Fruit fly (Drosophila melanogaster) whole organism, embryonic: ENCODE results near the gene CG43645.
A peak's percentile ranks its signal among the peaks of the same experiment; 100 is the strongest.

Experiments used
- BEAF-32 ChIP-seq: fragments of 200-800 bp; sonication (Bioruptor generic); optimal IDR thresholded peaks from 3 replicates; lab custom pipeline; 2017; ENCODE audit warnings: missing biosample characterization, missing genetic modification characterization, mild to moderate bottlenecking, moderate library complexity, missing genetic modification reagents
- Bgb ChIP-seq: fragments of 200-800 bp; sonication (Bioruptor generic); IDR thresholded peaks from 2 replicates; pipeline ENCODE4 v1.3.6; 2022; ENCODE audit warnings: missing biosample characterization, missing genetic modification characterization; ENCODE audit not compliant: partially characterized antibody
- CG1024 ChIP-seq: fragments of 200-800 bp; sonication (Bioruptor generic); IDR thresholded peaks from 2 replicates; pipeline ENCODE4 v1.3.6; 2022; ENCODE audit warnings: missing biosample characterization, missing genetic modification characterization
- CG11093 ChIP-seq: fragments of 200-800 bp; sonication (Bioruptor generic); IDR thresholded peaks from 3 replicates; pipeline ENCODE4 v1.3.6; 2022; ENCODE audit warnings: missing biosample characterization, missing genetic modification characterization
- CG11695 ChIP-seq: fragments of 200-800 bp; sonication (Bioruptor generic); IDR thresholded peaks from 3 replicates; pipeline ENCODE4 v1.3.6; 2022; ENCODE audit warnings: missing biosample characterization, missing genetic modification characterization
- CG11696 ChIP-seq: fragments of 200-800 bp; sonication (Bioruptor generic); IDR thresholded peaks from 2 replicates; pipeline ENCODE4 v1.3.6; 2022; ENCODE audit warnings: missing biosample characterization, missing genetic modification characterization
- CG12659 ChIP-seq: fragments of 200-800 bp; sonication (Bioruptor generic); optimal IDR thresholded peaks from 3 replicates; lab custom pipeline; 2017; ENCODE audit warnings: mild to moderate bottlenecking, missing biosample characterization, missing genetic modification reagents, missing genetic modification characterization
- CG13894 ChIP-seq: fragments of 200-800 bp; sonication (Bioruptor generic); optimal IDR thresholded peaks from 3 replicates; lab custom pipeline; 2018; ENCODE audit warnings: missing biosample characterization, mild to moderate bottlenecking, missing genetic modification characterization, moderate library complexity
- CG14050 ChIP-seq: fragments of 200-800 bp; sonication (Bioruptor generic); IDR thresholded peaks from 3 replicates; pipeline ENCODE4 v1.3.6; 2022; ENCODE audit warnings: missing biosample characterization, missing genetic modification characterization
- CG14710 ChIP-seq: fragments of 200-800 bp; sonication (Bioruptor generic); optimal IDR thresholded peaks from 3 replicates; lab custom pipeline; 2019; ENCODE audit warnings: missing biosample characterization, mild to moderate bottlenecking, missing genetic modification characterization, moderate library complexity
- CG15073 ChIP-seq: fragments of 200-800 bp; sonication (Bioruptor generic); optimal IDR thresholded peaks from 2 replicates; lab custom pipeline; 2016; ENCODE audit warnings: missing biosample characterization, missing genetic modification characterization
- CG15601 ChIP-seq: fragments of 200-800 bp; sonication (Bioruptor generic); optimal IDR thresholded peaks from 3 replicates; lab custom pipeline; 2019; ENCODE audit warnings: missing biosample characterization, mild to moderate bottlenecking, missing genetic modification characterization, moderate library complexity
- CG17186 ChIP-seq: fragments of 200-800 bp; sonication (Bioruptor generic); optimal IDR thresholded peaks from 3 replicates; lab custom pipeline; 2017; ENCODE audit warnings: missing biosample characterization, missing genetic modification reagents, missing genetic modification characterization
- CG17612 ChIP-seq: fragments of 200-800 bp; sonication (Bioruptor generic); IDR thresholded peaks from 2 replicates; pipeline ENCODE4 v1.3.6; 2022; ENCODE audit warnings: missing biosample characterization, missing genetic modification characterization
- CG17912 ChIP-seq: fragments of 200-800 bp; sonication (Bioruptor generic); optimal IDR thresholded peaks from 2 replicates; lab custom pipeline; 2018; ENCODE audit warnings: missing biosample characterization, mild to moderate bottlenecking, missing genetic modification characterization
- CG2120 ChIP-seq: fragments of 200-800 bp; sonication (Bioruptor generic); optimal IDR thresholded peaks from 3 replicates; lab custom pipeline; 2016; ENCODE audit warnings: missing biosample characterization, missing genetic modification characterization
- CG2199 ChIP-seq: fragments of 200-800 bp; sonication (Bioruptor generic); IDR thresholded peaks from 3 replicates; pipeline ENCODE4 v1.3.6; 2022; ENCODE audit warnings: missing biosample characterization, missing genetic modification characterization
- CG2678 ChIP-seq: fragments of 200-800 bp; sonication (Bioruptor generic); optimal IDR thresholded peaks from 3 replicates; lab custom pipeline; 2019; ENCODE audit warnings: missing biosample characterization, mild to moderate bottlenecking, missing genetic modification characterization, moderate library complexity
- CG31441 ChIP-seq: fragments of 200-800 bp; sonication (Bioruptor generic); IDR thresholded peaks from 2 replicates; pipeline ENCODE4 v1.3.6; 2022; ENCODE audit warnings: missing biosample characterization, missing genetic modification characterization
- CG34376 ChIP-seq: fragments of 200-800 bp; sonication (Bioruptor generic); optimal IDR thresholded peaks from 2 replicates; lab custom pipeline; 2018; ENCODE audit warnings: missing biosample characterization, mild to moderate bottlenecking, missing genetic modification characterization
- CG3847 ChIP-seq: fragments of 200-800 bp; sonication (Bioruptor generic); IDR thresholded peaks from 2 replicates; pipeline ENCODE4 v1.3.6; 2022; ENCODE audit warnings: missing biosample characterization, missing genetic modification characterization
- CG6654 ChIP-seq: fragments of 200-800 bp; sonication (Bioruptor generic); optimal IDR thresholded peaks from 2 replicates; lab custom pipeline; 2017; ENCODE audit warnings: missing biosample characterization, mild to moderate bottlenecking, missing genetic modification characterization
- CG8089 ChIP-seq: fragments of 200-800 bp; sonication (Bioruptor generic); optimal IDR thresholded peaks from 3 replicates; lab custom pipeline; 2016; ENCODE audit warnings: missing biosample characterization, missing genetic modification characterization
- CG8290 ChIP-seq, 3 experiments: fragments of 200-800 bp; sonication (Bioruptor generic); optimal IDR thresholded peaks; 2 replicates each; lab custom pipeline; 2016 to 2019; ENCODE audit warnings: missing biosample characterization in 3 of 3, missing genetic modification characterization in 3 of 3, mild to moderate bottlenecking in 2 of 3, moderate library complexity in 1 of 3
- Chrac-16 ChIP-seq: fragments of 200-800 bp; sonication (Bioruptor generic); optimal IDR thresholded peaks from 3 replicates; lab custom pipeline; 2016; ENCODE audit warnings: missing biosample characterization, missing genetic modification characterization
- Dbx ChIP-seq: fragments of 200-800 bp; sonication (Bioruptor generic); IDR thresholded peaks from 3 replicates; pipeline ENCODE4 v1.3.6; 2022; ENCODE audit warnings: missing biosample characterization, missing genetic modification characterization
- Dek ChIP-seq: fragments of 200-800 bp; sonication (Bioruptor generic); optimal IDR thresholded peaks from 3 replicates; lab custom pipeline; 2019; ENCODE audit warnings: missing biosample characterization, mild to moderate bottlenecking, missing genetic modification characterization, moderate library complexity
- Ets97D ChIP-seq: fragments of 200-800 bp; sonication (Bioruptor generic); optimal IDR thresholded peaks from 3 replicates; lab custom pipeline; 2016; ENCODE audit warnings: missing biosample characterization, missing genetic modification characterization
- H2.0 ChIP-seq: fragments of 200-800 bp; sonication (Bioruptor generic); IDR thresholded peaks from 2 replicates; pipeline ENCODE4 v1.3.6; 2022; ENCODE audit warnings: missing biosample characterization, missing genetic modification characterization
- NK7.1 ChIP-seq: fragments of 200-800 bp; sonication (Bioruptor generic); optimal IDR thresholded peaks from 3 replicates; lab custom pipeline; 2016; ENCODE audit warnings: missing biosample characterization, missing genetic modification characterization
- Scr ChIP-seq: fragments of 200-800 bp; sonication (Bioruptor generic); IDR thresholded peaks from 2 replicates; pipeline ENCODE4 v1.3.6; 2022; ENCODE audit warnings: missing biosample characterization, missing genetic modification characterization; ENCODE audit not compliant: partially characterized antibody
- Tbp ChIP-seq: fragments of >200 bp; optimal IDR thresholded peaks from 2 replicates; lab custom pipeline; 2018; ENCODE audit warnings: missing biosample characterization, missing genetic modification characterization
- amos ChIP-seq: fragments of 200-800 bp; sonication (Bioruptor generic); IDR thresholded peaks from 2 replicates; pipeline ENCODE4 v1.3.6; 2022; ENCODE audit warnings: missing biosample characterization, missing genetic modification characterization; ENCODE audit not compliant: partially characterized antibody
- ato ChIP-seq: fragments of 200-800 bp; sonication (Bioruptor generic); IDR thresholded peaks from 2 replicates; pipeline ENCODE4 v1.3.6; 2022; ENCODE audit warnings: missing biosample characterization, missing genetic modification characterization; ENCODE audit not compliant: partially characterized antibody
- bsh ChIP-seq, 2 experiments: fragments of 200-800 bp; sonication (Bioruptor generic); optimal IDR thresholded peaks; 2 replicates each; lab custom pipeline; 2017 to 2018; ENCODE audit warnings: mild to moderate bottlenecking in 2 of 2, missing biosample characterization in 2 of 2, missing genetic modification characterization in 2 of 2, moderate library complexity in 1 of 2
- cas ChIP-seq: fragments of 200-800 bp; sonication (Bioruptor generic); IDR thresholded peaks from 2 replicates; pipeline ENCODE4 v1.3.6; 2022; ENCODE audit warnings: missing biosample characterization, missing genetic modification characterization
- chn ChIP-seq: fragments of 200-800 bp; sonication (Bioruptor generic); optimal IDR thresholded peaks from 2 replicates; lab custom pipeline; 2016; ENCODE audit warnings: missing biosample characterization, missing genetic modification characterization
- corto ChIP-seq: fragments of 200-800 bp; sonication (Bioruptor generic); optimal IDR thresholded peaks from 2 replicates; lab custom pipeline; 2016; ENCODE audit warnings: missing biosample characterization, mild to moderate bottlenecking, missing genetic modification characterization, moderate library complexity
- dm ChIP-seq: fragments of 200-800 bp; sonication (Bioruptor generic); optimal IDR thresholded peaks from 3 replicates; lab custom pipeline; 2016; ENCODE audit warnings: missing biosample characterization, missing genetic modification characterization
- dysf ChIP-seq: fragments of 200-800 bp; sonication (Bioruptor generic); IDR thresholded peaks from 3 replicates; pipeline ENCODE4 v1.3.6; 2022; ENCODE audit warnings: missing biosample characterization, missing genetic modification characterization
- exex ChIP-seq: fragments of 200-800 bp; sonication (Bioruptor generic); optimal IDR thresholded peaks from 4 replicates; lab custom pipeline; 2018; ENCODE audit warnings: missing biosample characterization, mild to moderate bottlenecking, missing genetic modification characterization, moderate library complexity
- kay ChIP-seq: fragments of 200-800 bp; sonication (Bioruptor generic); optimal IDR thresholded peaks from 2 replicates; lab custom pipeline; 2016; ENCODE audit warnings: missing biosample characterization, missing genetic modification characterization
- kni ChIP-seq: fragments of 200-800 bp; sonication (Bioruptor generic); optimal IDR thresholded peaks from 3 replicates; lab custom pipeline; 2017; ENCODE audit warnings: mild to moderate bottlenecking, missing biosample characterization, missing genetic modification reagents, missing genetic modification characterization
- nmo ChIP-seq: fragments of 200-800 bp; sonication (Bioruptor generic); optimal IDR thresholded peaks from 2 replicates; lab custom pipeline; 2018; ENCODE audit warnings: missing biosample characterization, mild to moderate bottlenecking, missing genetic modification characterization, moderate library complexity
- run ChIP-seq: fragments of 200-800 bp; sonication (Bioruptor generic); optimal IDR thresholded peaks from 3 replicates; lab custom pipeline; 2018; ENCODE audit warnings: missing biosample characterization, mild to moderate bottlenecking, missing genetic modification characterization
- sens-2 ChIP-seq: fragments of 200-800 bp; sonication (Bioruptor generic); IDR thresholded peaks from 2 replicates; pipeline ENCODE4 v1.3.6; 2022; ENCODE audit warnings: missing biosample characterization, missing genetic modification characterization
- zen2 ChIP-seq: fragments of 200-800 bp; sonication (Bioruptor generic); IDR thresholded peaks from 3 replicates; pipeline ENCODE4 v1.3.6; 2022; ENCODE audit warnings: missing biosample characterization, missing genetic modification characterization; ENCODE audit not compliant: partially characterized antibody

CG43645 gene

DNA sequence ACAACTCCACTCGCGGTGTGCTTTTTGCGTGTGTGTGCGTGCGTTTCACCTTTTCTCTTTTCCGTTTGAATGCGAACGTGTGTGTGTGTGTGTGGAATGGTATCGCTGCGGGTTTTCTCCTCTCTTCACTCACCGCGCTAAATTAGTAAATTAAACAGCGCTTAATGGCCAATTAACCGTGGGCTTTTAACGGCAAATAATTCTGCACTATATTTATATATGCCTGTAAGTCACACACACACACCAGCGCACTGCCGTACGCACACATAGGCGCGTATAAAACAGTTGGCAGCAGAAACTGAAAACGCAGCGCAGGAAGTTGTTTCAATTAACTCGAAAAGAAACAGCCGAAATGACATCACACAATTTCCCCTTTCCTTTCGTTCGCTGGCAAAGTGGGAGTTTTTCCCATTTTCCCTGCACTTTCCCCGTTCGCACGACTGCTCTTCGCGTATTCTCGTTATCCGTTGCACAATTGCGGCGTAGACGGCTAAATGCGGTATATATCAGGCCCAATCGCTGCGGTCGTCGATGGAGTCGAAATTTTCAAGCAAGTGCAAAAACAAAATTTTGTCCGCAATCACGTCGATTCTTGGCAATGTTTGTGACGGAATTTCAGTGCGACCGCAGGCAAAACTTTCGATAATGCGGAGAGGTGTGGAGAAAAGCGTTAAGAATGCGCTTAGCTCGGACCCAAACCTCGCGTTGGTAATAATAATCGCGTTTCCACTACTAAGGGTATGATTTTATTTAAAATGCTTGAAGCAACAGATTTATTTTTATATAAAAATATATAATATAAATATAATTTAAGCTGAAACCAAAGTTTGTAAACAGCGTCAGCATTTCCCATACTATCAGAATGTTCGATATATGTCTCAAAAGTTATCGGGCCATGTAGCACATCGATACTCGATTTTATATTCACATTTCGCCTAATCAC is 12.7 kb upstream of the CG43645 start, which contains the start of gene BicD (continued):
- TF ChIP-seq zen2 (GFP tag; lab: Robert Waterston, UW), result peak; percentile 50; the same call in 1 of the 3 replicates
- no peak for TF ChIP-seq Chrac-16
- peak; percentile 94 for TF ChIP-seq exex (tag; lab: Kevin White, UChicago)
- peak; percentile 84 for TF ChIP-seq CG8290 (GFP tag; optimal IDR thresholded peaks at IDR 0.05; lab: Kevin White, UChicago)
- TF ChIP-seq CG8290 (tag; optimal IDR thresholded peaks at IDR 0.05; lab: Kevin White, UChicago), result peak in 1 of 2 experiments; percentile 69
- TF ChIP-seq H2.0, result no peak
- no peak for TF ChIP-seq Dbx (GFP tag; lab: Robert Waterston, UW)
- TF ChIP-seq amos (GFP tag; lab: Robert Waterston, UW), result peak; percentile 62
- no peak for TF ChIP-seq kay
- 0 out of 2 replicates have a peak, but pooled peaks have one; percentile 7 for TF ChIP-seq CG17612 (GFP tag; lab: Robert Waterston, UW)
- no peak for TF ChIP-seq CG3847 (GFP tag; lab: Robert Waterston, UW)
- TF ChIP-seq CG15073 (GFP tag; lab: Kevin White, UChicago), result no peak
- peak; percentile 8 for TF ChIP-seq CG17912 (GFP tag; lab: Kevin White, UChicago)
- peak; percentile 89 for TF ChIP-seq nmo (GFP tag; lab: Kevin White, UChicago)
- peak; percentile 72 for TF ChIP-seq BEAF-32 (GFP tag; lab: Kevin White, UChicago)
- 0 out of 3 replicates have a peak, but pooled peaks have one; percentile 15 for TF ChIP-seq CG11695 (GFP tag; lab: Robert Waterston, UW)
- TF ChIP-seq CG6654 (GFP tag; lab: Kevin White, UChicago), result peak; percentile 14
- TF ChIP-seq cas (GFP tag; lab: Robert Waterston, UW), result no peak
- TF ChIP-seq NK7.1 (GFP tag; lab: Kevin White, UChicago), result no peak
- peak; percentile 32 for TF ChIP-seq Ets97D (GFP tag; lab: Kevin White, UChicago)
- no peak for TF ChIP-seq CG11093 (GFP tag; lab: Robert Waterston, UW)
- peak; percentile 70 for TF ChIP-seq Scr (GFP tag; lab: Robert Waterston, UW)
- TF ChIP-seq CG8089 (GFP tag; lab: Kevin White, UChicago), result no peak
- TF ChIP-seq bsh (GFP tag; optimal IDR thresholded peaks at IDR 0.05; lab: Kevin White, UChicago), result peak in 1 of 2 experiments; percentile 0
- TF ChIP-seq CG2120 (GFP tag; lab: Kevin White, UChicago), result peak; percentile 14
- TF ChIP-seq Bgb (GFP tag; lab: Robert Waterston, UW), result peak; percentile 56
- peak; percentile 80 for TF ChIP-seq CG12659 (GFP tag; lab: Kevin White, UChicago)
- TF ChIP-seq CG17186, result peak; percentile 77
- TF ChIP-seq CG13894 (tag; lab: Kevin White, UChicago), result peak; percentile 51
- peak; percentile 47; the same call in 1 of the 2 replicates for TF ChIP-seq CG31441
- TF ChIP-seq sens-2 (GFP tag; lab: Robert Waterston, UW), result no peak
- no peak for TF ChIP-seq CG11696 (GFP tag; lab: Robert Waterston, UW)
- peak; percentile 24 for TF ChIP-seq Dek (tag; lab: Kevin White, UChicago)
- peak; percentile 3 for TF ChIP-seq kni (GFP tag; lab: Kevin White, UChicago)
- TF ChIP-seq dm (GFP tag; lab: Kevin White, UChicago), result no peak
- TF ChIP-seq CG34376, result peak; percentile 28
- TF ChIP-seq CG14710 (tag; lab: Kevin White, UChicago), result peak; percentile 76
- TF ChIP-seq CG14050 (GFP tag; lab: Robert Waterston, UW), result no peak
- no peak for TF ChIP-seq chn (GFP tag; lab: Kevin White, UChicago)
- TF ChIP-seq corto (GFP tag; lab: Kevin White, UChicago), result no peak
- TF ChIP-seq CG2199 (GFP tag; lab: Robert Waterston, UW), result 0 out of 3 replicates have a peak, but pooled peaks have one; percentile 26
- TF ChIP-seq CG1024 (GFP tag; lab: Robert Waterston, UW), result no peak
- TF ChIP-seq run (tag; lab: Kevin White, UChicago), result peak; percentile 12
- TF ChIP-seq CG15601 (tag; lab: Kevin White, UChicago), result peak; percentile 68
- no peak for TF ChIP-seq Tbp (GFP tag; lab: Kevin White, UChicago)
- TF ChIP-seq dysf (GFP tag; lab: Robert Waterston, UW), result 0 out of 3 replicates have a peak, but pooled peaks have one; percentile 6
- TF ChIP-seq CG2678 (tag; lab: Kevin White, UChicago), result peak; percentile 29
- TF ChIP-seq ato, result peak; percentile 32; the same call in 1 of the 2 replicates
